Worm (Caenorhabditis elegans) whole organism, midembryonic: ENCODE data around the gene srw-48.

ENCODE experiments used
- T22C8.4 ChIP-seq: fragments of 200-800 bp; sonication (Bioruptor generic); IDR thresholded peaks from 2 replicates; pipeline ENCODE4 v1.3.6; 2022; ENCODE audit warnings: missing genetic modification characterization, missing compliant biosample characterization
- cog-1 ChIP-seq: sonication (generic microtip); optimal IDR thresholded peaks from 2 replicates; lab custom pipeline; 2016; ENCODE audit warnings: missing genetic modification characterization, missing compliant biosample characterization
- klf-2 ChIP-seq: fragments of 200-800 bp; sonication (Bioruptor generic); conservative IDR thresholded peaks from 2 replicates; pipeline ENCODE4 v1.3.6; 2022; ENCODE audit warnings: missing genetic modification reagents, missing genetic modification characterization, missing compliant biosample characterization
- ztf-23 ChIP-seq: fragments of 200-800 bp; sonication (Bioruptor generic); IDR thresholded peaks from 2 replicates; pipeline ENCODE4 v1.3.6; 2022; ENCODE audit warnings: missing genetic modification reagents, missing genetic modification characterization, missing compliant biosample characterization
- ztf-29 ChIP-seq: fragments of 200-800 bp; sonication (Bioruptor generic); IDR thresholded peaks from 2 replicates; pipeline ENCODE4 v1.3.6; 2022; ENCODE audit warnings: missing genetic modification reagents, missing genetic modification characterization, missing compliant biosample characterization

- TF ChIP-seq cog-1 (tag; lab: Kevin White, UChicago) (no peak), klf-2 (GFP tag; lab: Robert Waterston, UW) (no peak), ztf-23 (GFP tag; lab: Robert Waterston, UW) (no peak), T22C8.4 (no peak), ztf-29 (no peak)
Measured at ce11 chrV:16458714-16459113, 37.9 kb downstream of the srw-48 start, which contains the start of gene str-15.
